Worm (Caenorhabditis elegans) whole organism, midembryonic: ENCODE results near the gene folr-1.

Experiments
- T22C8.4 ChIP-seq: fragments of 200-800 bp; sonication (Bioruptor generic); IDR thresholded peaks from 2 replicates; pipeline ENCODE4 v1.3.6; 2022; ENCODE audit warnings: missing genetic modification characterization, missing compliant biosample characterization
- cog-1 ChIP-seq: sonication (generic microtip); optimal IDR thresholded peaks from 2 replicates; lab custom pipeline; 2016; ENCODE audit warnings: missing genetic modification characterization, missing compliant biosample characterization
- flt-1 ChIP-seq: fragments of 200-800 bp; sonication (Bioruptor generic); IDR thresholded peaks from 2 replicates; pipeline ENCODE4 v1.3.6; 2022; ENCODE audit warnings: missing genetic modification characterization, missing compliant biosample characterization
- klf-2 ChIP-seq: fragments of 200-800 bp; sonication (Bioruptor generic); conservative IDR thresholded peaks from 2 replicates; pipeline ENCODE4 v1.3.6; 2022; ENCODE audit warnings: missing genetic modification reagents, missing genetic modification characterization, missing compliant biosample characterization
- med-1 ChIP-seq: sonication (generic microtip); optimal IDR thresholded peaks from 2 replicates; lab custom pipeline; 2017; ENCODE audit warnings: missing genetic modification characterization, mild to moderate bottlenecking, missing compliant biosample characterization, antibody characterized with exemption, missing genetic modification reagents; ENCODE audit not compliant: insufficient read depth
- ref-1 ChIP-seq: fragments of 200-800 bp; sonication (Bioruptor generic); conservative IDR thresholded peaks from 2 replicates; pipeline ENCODE4 v1.3.6; 2022; ENCODE audit warnings: missing genetic modification reagents, missing genetic modification characterization, missing compliant biosample characterization
- tab-1 ChIP-seq: fragments of 200-800 bp; sonication (Bioruptor generic); IDR thresholded peaks from 2 replicates; pipeline ENCODE4 v1.3.6; 2022; ENCODE audit warnings: missing genetic modification characterization, missing compliant biosample characterization
- ztf-23 ChIP-seq: fragments of 200-800 bp; sonication (Bioruptor generic); IDR thresholded peaks from 2 replicates; pipeline ENCODE4 v1.3.6; 2022; ENCODE audit warnings: missing genetic modification reagents, missing genetic modification characterization, missing compliant biosample characterization
- ztf-29 ChIP-seq: fragments of 200-800 bp; sonication (Bioruptor generic); IDR thresholded peaks from 2 replicates; pipeline ENCODE4 v1.3.6; 2022; ENCODE audit warnings: missing genetic modification reagents, missing genetic modification characterization, missing compliant biosample characterization

- TF ChIP-seq klf-2 (GFP tag; lab: Robert Waterston, UW) = no peak
- no peak for TF ChIP-seq flt-1 (GFP tag; lab: Robert Waterston, UW)
- TF ChIP-seq cog-1 (tag; lab: Kevin White, UChicago) = no peak
- TF ChIP-seq ref-1 (GFP tag; lab: Robert Waterston, UW) = no peak
- TF ChIP-seq med-1 (GFP tag; lab: Kevin White, UChicago) = no peak
- no peak for TF ChIP-seq T22C8.4 (GFP tag; lab: Robert Waterston, UW)
- TF ChIP-seq tab-1 (GFP tag; lab: Robert Waterston, UW) = no peak
- TF ChIP-seq ztf-29 (GFP tag; lab: Robert Waterston, UW) = no peak
- TF ChIP-seq ztf-23 (GFP tag; lab: Robert Waterston, UW) = no peak
Observed at ce11 chrX:9957449-9957848, 38.4 kb downstream of the folr-1 start.
